Fruit fly (Drosophila melanogaster): Measurements from ENCODE around the gene CG3281.

Gene CG3281

DNA sequence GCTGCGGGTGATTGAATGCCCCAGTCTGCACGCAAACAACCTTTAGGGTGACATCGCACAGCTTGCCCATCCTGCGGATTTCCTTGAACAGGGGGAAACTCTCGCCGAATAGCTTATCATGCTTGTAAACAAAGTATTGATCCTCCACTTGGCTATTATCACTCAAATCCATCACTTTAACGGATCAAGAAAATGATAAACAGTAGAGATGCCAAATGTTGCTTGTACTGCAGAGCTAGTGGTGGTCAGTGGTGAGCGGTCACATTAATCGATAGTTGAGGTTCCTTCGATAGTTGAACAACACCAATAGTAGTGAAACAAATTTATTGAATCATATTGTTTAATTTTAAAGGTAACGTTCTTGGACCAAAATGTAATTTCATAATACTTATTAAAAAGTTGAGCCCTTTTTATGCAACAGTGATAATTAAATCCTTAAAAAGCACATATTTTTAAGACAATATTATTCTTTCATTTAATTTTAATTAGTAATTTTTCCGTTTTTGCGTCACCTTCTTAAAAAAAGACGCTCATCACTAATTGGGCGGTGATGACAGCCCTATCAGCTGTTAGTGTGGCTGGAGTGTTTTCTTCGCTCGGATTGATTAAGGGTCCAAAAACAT, 47.7 kb upstream of the CG3281 start, which contains the start of the genes KLHL18 and GCC185 (continued):
- TF ChIP-seq Ets97D (GFP tag; optimal IDR thresholded peaks at IDR 0.05) (peak; percentile 34), CG6272 (GFP tag; IDR thresholded peaks at IDR 0.05) (peak; percentile 84), D (optimal IDR thresholded peaks at IDR 0.05) (no peak), D (GFP tag; optimal IDR thresholded peaks at IDR 0.05) (peak; percentile 33), MTF-1 (GFP tag; optimal IDR thresholded peaks at IDR 0.05; ENCODE audit: borderline replicate concordance) (no peak), CG6254 (GFP tag; optimal IDR thresholded peaks at IDR 0.05) (peak; percentile 2), wek (GFP tag; optimal IDR thresholded peaks at IDR 0.05) (no peak), ind (GFP tag; optimal IDR thresholded peaks at IDR 0.05) (peak; percentile 91), jigr1 (GFP tag; IDR thresholded peaks at IDR 0.05) (peak; percentile 82; the same call in 2 of the 3 replicates), CG34422 (GFP tag; IDR thresholded peaks at IDR 0.05) (peak; percentile 81; the same call in 2 of the 3 replicates), so (GFP tag; IDR thresholded peaks at IDR 0.05) (no peak), Hey (tag; optimal IDR thresholded peaks at IDR 0.05) (no peak), CG15479 (GFP tag; optimal IDR thresholded peaks at IDR 0.05) (no peak), Blimp-1 (GFP tag; optimal IDR thresholded peaks at IDR 0.05) (peak; percentile 55), ATbp (GFP tag; optimal IDR thresholded peaks at IDR 0.05) (no peak), NC2β (GFP tag; optimal IDR thresholded peaks at IDR 0.05) (no peak), ttk (GFP tag; IDR thresholded peaks at IDR 0.05) (no peak), CG9727 (GFP tag; optimal IDR thresholded peaks at IDR 0.05) (peak; percentile 76), Mad (GFP tag; optimal IDR thresholded peaks at IDR 0.05) (peak; percentile 65), en (GFP tag; optimal IDR thresholded peaks at IDR 0.05) (no peak), gcm (GFP tag; optimal IDR thresholded peaks at IDR 0.05) (peak; percentile 16), CG7786 (GFP tag; optimal IDR thresholded peaks at IDR 0.05) (peak; percentile 44), abd-A (tag; optimal IDR thresholded peaks at IDR 0.05) (no peak), CG15073 (GFP tag; optimal IDR thresholded peaks at IDR 0.05) (peak; percentile 17), dpn (GFP tag; optimal IDR thresholded peaks at IDR 0.05) (peak; percentile 67 to 83), Jarid2 (GFP tag; optimal IDR thresholded peaks at IDR 0.05) (peak; percentile 34), fru (optimal IDR thresholded peaks at IDR 0.05) (no peak), CTCF (GFP tag; optimal IDR thresholded peaks at IDR 0.05) (no peak), Lhr (GFP tag; optimal IDR thresholded peaks at IDR 0.05) (peak; percentile 46), slou (GFP tag; optimal IDR thresholded peaks at IDR 0.05) (peak; percentile 65), CG4282 (GFP tag; optimal IDR thresholded peaks at IDR 0.05) (peak; percentile 22), CG5953 (GFP tag; IDR thresholded peaks at IDR 0.05) (no peak), repo (GFP tag; optimal IDR thresholded peaks at IDR 0.05) (no peak), CG10321 (GFP tag; IDR thresholded peaks at IDR 0.05) (no peak), CG12071 (GFP tag; optimal IDR thresholded peaks at IDR 0.05) (no peak), NC2α (GFP tag; optimal IDR thresholded peaks at IDR 0.05) (no peak), CG14667 (GFP tag; IDR thresholded peaks at IDR 0.05) (peak; percentile 56; the same call in 1 of the 2 replicates), gsb-n (tag; optimal IDR thresholded peaks at IDR 0.05) (no peak), bbx (GFP tag; IDR thresholded peaks at IDR 0.05; ENCODE audit: partially characterized antibody) (peak; percentile 62), CG10267 (tag; optimal IDR thresholded peaks at IDR 0.05) (peak; percentile 80), CG32767 (GFP tag; IDR thresholded peaks at IDR 0.05) (no peak), gcm2 (GFP tag; optimal IDR thresholded peaks at IDR 0.05) (no peak), CG30403 (GFP tag; optimal IDR thresholded peaks at IDR 0.05) (peak; percentile 93), CG13296 (GFP tag; optimal IDR thresholded peaks at IDR 0.05) (no peak), Side (GFP tag; optimal IDR thresholded peaks at IDR 0.05) (peak; percentile 17), CG2199 (GFP tag; IDR thresholded peaks at IDR 0.05) (no peak), lola (GFP tag; optimal IDR thresholded peaks at IDR 0.05) (peak in 1 of 3 experiments; percentile 81), Usf (GFP tag; optimal IDR thresholded peaks at IDR 0.05) (peak; percentile 59), CG2712 (tag; optimal IDR thresholded peaks at IDR 0.05) (peak; percentile 85), gsb (GFP tag; IDR thresholded peaks at IDR 0.05) (no peak), Oli (tag; optimal IDR thresholded peaks at IDR 0.05) (peak; percentile 63)
